Worm (Caenorhabditis elegans) whole organism, L2 larva: ENCODE results near the gene cal-8.

Experiments
- ama-1 ChIP-seq: fragments of 150-350 bp; optimal IDR thresholded peaks from 2 replicates; lab custom pipeline; 2018; ENCODE audit warnings: inconsistent platforms
- ceh-16 ChIP-seq: fragments of 150-350 bp; optimal IDR thresholded peaks from 2 replicates; lab custom pipeline; 2014; ENCODE audit warnings: missing biosample characterization, missing genetic modification characterization
- egl-27 ChIP-seq: sonication (generic microtip); optimal IDR thresholded peaks from 3 replicates; lab custom pipeline; 2017; ENCODE audit warnings: missing biosample characterization, missing genetic modification reagents, missing genetic modification characterization
- elt-1 ChIP-seq: fragments of 150-350 bp; optimal IDR thresholded peaks from 2 replicates; lab custom pipeline; 2014; ENCODE audit warnings: missing biosample characterization, missing genetic modification characterization
- elt-3 ChIP-seq: sonication (generic microtip); optimal IDR thresholded peaks from 2 replicates; lab custom pipeline; 2017; ENCODE audit warnings: missing biosample characterization, missing genetic modification characterization
- mdl-1 ChIP-seq, 2 experiments: fragments of 150-350 bp in 1 of 2; sonication (generic microtip) in 1 of 2; optimal IDR thresholded peaks; 2 replicates each; lab custom pipeline; 2017; ENCODE audit warnings: missing biosample characterization in 2 of 2, missing genetic modification characterization in 2 of 2
- nhr-10 ChIP-seq: sonication (generic microtip); optimal IDR thresholded peaks from 2 replicates; lab custom pipeline; 2017; ENCODE audit warnings: missing biosample characterization, missing genetic modification characterization
- nhr-11 ChIP-seq: fragments of 150-350 bp; optimal IDR thresholded peaks from 2 replicates; lab custom pipeline; 2014; ENCODE audit warnings: missing biosample characterization, missing genetic modification characterization
- nhr-237 ChIP-seq: fragments of 150-350 bp; optimal IDR thresholded peaks from 2 replicates; lab custom pipeline; 2014; ENCODE audit warnings: missing biosample characterization, missing genetic modification characterization
- nhr-25 ChIP-seq: fragments of 150-350 bp; sonication (generic microtip); optimal IDR thresholded peaks from 3 replicates; lab custom pipeline; 2014; ENCODE audit warnings: missing biosample characterization, missing genetic modification characterization
- snpc-4 ChIP-seq: fragments of 150-350 bp; optimal IDR thresholded peaks from 2 replicates; lab custom pipeline; 2014; ENCODE audit warnings: missing biosample characterization, missing genetic modification characterization
- unc-39 ChIP-seq: fragments of 150-350 bp; optimal IDR thresholded peaks from 2 replicates; lab custom pipeline; 2014; ENCODE audit warnings: missing biosample characterization, missing genetic modification characterization
- unc-62 ChIP-seq: fragments of 150-350 bp; optimal IDR thresholded peaks from 2 replicates; lab custom pipeline; 2014; ENCODE audit warnings: missing biosample characterization, missing genetic modification reagents, missing genetic modification characterization
- ztf-1 ChIP-seq: fragments of 200-800 bp; sonication (Bioruptor generic); conservative IDR thresholded peaks from 2 replicates; pipeline ENCODE4 v1.3.6; 2022; ENCODE audit warnings: missing genetic modification characterization, missing compliant biosample characterization

- TF ChIP-seq unc-39 (tag; lab: Kevin White, UChicago) = no peak
- no peak for TF ChIP-seq ama-1 (lab: Kevin White, UChicago)
- TF ChIP-seq snpc-4 = no peak
- no peak for TF ChIP-seq mdl-1 (tag; optimal IDR thresholded peaks at IDR 0.05; lab: Kevin White, UChicago)
- TF ChIP-seq nhr-10 (tag; lab: Kevin White, UChicago) = no peak
- no peak for TF ChIP-seq nhr-25
- TF ChIP-seq elt-1 = no peak
- TF ChIP-seq ztf-1 (GFP tag; lab: Robert Waterston, UW) = no peak
- TF ChIP-seq ceh-16 (tag; lab: Kevin White, UChicago) = no peak
- TF ChIP-seq egl-27 (tag; lab: Kevin White, UChicago) = no peak
- TF ChIP-seq nhr-237 = no peak
- TF ChIP-seq elt-3 (tag; lab: Kevin White, UChicago) = no peak
- no peak for TF ChIP-seq unc-62 (GFP tag; lab: Kevin White, UChicago)
- TF ChIP-seq nhr-11 (tag; lab: Kevin White, UChicago) = no peak
Observed at ce11 chrII:5517643-5518042, 35.8 kb upstream of the cal-8 start, which contains the start of gene ZK177.9.
